Fruit fly (Drosophila melanogaster) whole organism, adult: ENCODE data around the gene LManII.
A peak's percentile ranks its signal among the peaks of the same experiment; 100 is the strongest.

Experiments used
- CG11617 ChIP-seq: fragments of 200-800 bp; sonication (Bioruptor generic); optimal IDR thresholded peaks from 2 replicates; lab custom pipeline; 2017; ENCODE audit warnings: mild to moderate bottlenecking, missing biosample characterization, missing genetic modification reagents, missing genetic modification characterization
- CG12768 ChIP-seq: fragments of 200-800 bp; sonication (Bioruptor generic); optimal IDR thresholded peaks from 2 replicates; lab custom pipeline; 2017; ENCODE audit warnings: missing biosample characterization, missing genetic modification characterization, mild to moderate bottlenecking, moderate library complexity, missing genetic modification reagents
- CG5204 ChIP-seq: fragments of 200-800 bp; sonication (Bioruptor generic); optimal IDR thresholded peaks from 2 replicates; lab custom pipeline; 2016; ENCODE audit warnings: missing biosample characterization, missing genetic modification characterization
- Clk ChIP-seq: fragments of 200-800 bp; sonication (Bioruptor generic); optimal IDR thresholded peaks from 2 replicates; lab custom pipeline; 2017; ENCODE audit warnings: missing biosample characterization, missing genetic modification characterization
- Crg-1 ChIP-seq: fragments of 200-800 bp; sonication (Bioruptor generic); optimal IDR thresholded peaks from 2 replicates; lab custom pipeline; 2016; ENCODE audit warnings: missing biosample characterization, missing genetic modification characterization
- Mnt ChIP-seq: fragments of 200-800 bp; sonication (Bioruptor generic); optimal IDR thresholded peaks from 2 replicates; lab custom pipeline; 2016; ENCODE audit warnings: missing biosample characterization, mild to moderate bottlenecking, missing genetic modification characterization
- kay ChIP-seq: fragments of 200-800 bp; sonication (Bioruptor generic); peaks from one replicate; lab custom pipeline; 2016; ENCODE audit warnings: missing biosample characterization, missing genetic modification characterization, borderline replicate concordance
- ovo ChIP-seq: fragments of 200-800 bp; sonication (Bioruptor generic); optimal IDR thresholded peaks from 2 replicates; lab custom pipeline; 2016; ENCODE audit warnings: missing biosample characterization, missing genetic modification characterization
- pad ChIP-seq: fragments of 200-800 bp; sonication (Bioruptor generic); optimal IDR thresholded peaks from 3 replicates; lab custom pipeline; 2017; ENCODE audit warnings: missing biosample characterization, missing genetic modification characterization, mild to moderate bottlenecking, moderate library complexity, missing genetic modification reagents
- tj ChIP-seq: fragments of 200-800 bp; sonication (Bioruptor generic); optimal IDR thresholded peaks from 3 replicates; lab custom pipeline; 2017; ENCODE audit warnings: missing biosample characterization, mild to moderate bottlenecking, missing genetic modification characterization, moderate library complexity

dm6 chr2L:10408122-10408576, 49.3 kb upstream of the LManII start, which contains the start of the genes Ip259 and RpS27A:
- TF ChIP-seq CG5204 (GFP tag; lab: Kevin White, UChicago) = no peak
- peak; percentile 86 for TF ChIP-seq CG11617 (GFP tag; lab: Kevin White, UChicago)
- TF ChIP-seq tj = peak; percentile 53
- peak; percentile 83 for TF ChIP-seq Crg-1 (GFP tag; lab: Kevin White, UChicago)
- peak; percentile 74 for TF ChIP-seq Clk
- TF ChIP-seq Mnt (GFP tag; lab: Kevin White, UChicago) = peak; percentile 90
- peak; percentile 80 for TF ChIP-seq CG12768 (GFP tag; lab: Kevin White, UChicago)
- peak; percentile 54 for TF ChIP-seq kay (GFP tag; lab: Kevin White, UChicago)
- no peak for TF ChIP-seq ovo (GFP tag; lab: Kevin White, UChicago)
- peak; percentile 64 for TF ChIP-seq pad (GFP tag; lab: Kevin White, UChicago)
